Worm (Caenorhabditis elegans): Measurements from ENCODE around the gene srz-24.

The srz-24 gene

ce11 chrIV:4996956-4997355 lies 16.0 kb upstream of the srz-24 start:
- no peak for TF ChIP-seq C16A3.4 (tag; optimal IDR thresholded peaks at IDR 0.05)
- TF ChIP-seq isw-1 (GFP tag; IDR thresholded peaks at IDR 0.05) = no peak
- no peak for TF ChIP-seq mep-1 (tag; optimal IDR thresholded peaks at IDR 0.05)
- no peak for TF ChIP-seq nhr-76 (tag; optimal IDR thresholded peaks at IDR 0.05)
- TF ChIP-seq skn-1 (tag; optimal IDR thresholded peaks at IDR 0.05) = no peak
- TF ChIP-seq ama-1 (optimal IDR thresholded peaks at IDR 0.05) = no peak
- TF ChIP-seq ceh-63 (GFP tag; optimal IDR thresholded peaks at IDR 0.05) = no peak
- TF ChIP-seq blmp-1 (tag; optimal IDR thresholded peaks at IDR 0.05) = no peak
- TF ChIP-seq ceh-82 (tag; optimal IDR thresholded peaks at IDR 0.05) = no peak
- no peak for TF ChIP-seq nhr-77 (tag; optimal IDR thresholded peaks at IDR 0.05)
- no peak for TF ChIP-seq ztf-4 (tag; optimal IDR thresholded peaks at IDR 0.05)

- TF ChIP-seq rnt-1 (tag; optimal IDR thresholded peaks at IDR 0.05) (no peak), xbp-1 (tag; optimal IDR thresholded peaks at IDR 0.05) (no peak), elt-2 (tag; optimal IDR thresholded peaks at IDR 0.05) (no peak), ceh-90 (tag; optimal IDR thresholded peaks at IDR 0.05) (no peak)
Measured at ce11 chrIV:4995842-4996241, 14.9 kb upstream of the srz-24 start, which contains the start of gene ssq-2. ssq-2 (plus strand) TSS chrIV:4996142.

- TF ChIP-seq aly-2 (tag; optimal IDR thresholded peaks at IDR 0.05) (no peak), ztf-11 (tag; optimal IDR thresholded peaks at IDR 0.05) (no peak), lin-14 (GFP tag; optimal IDR thresholded peaks at IDR 0.05) (no peak), isw-1 (GFP tag; IDR thresholded peaks at IDR 0.05) (no peak), ceh-90 (tag; optimal IDR thresholded peaks at IDR 0.05) (no peak), efl-3 (GFP tag; optimal IDR thresholded peaks at IDR 0.05) (no peak), nhr-85 (tag) (no peak), egl-13 (tag; optimal IDR thresholded peaks at IDR 0.05) (no peak), lsy-2 (tag; optimal IDR thresholded peaks at IDR 0.05) (no peak), nhr-77 (tag; optimal IDR thresholded peaks at IDR 0.05) (no peak), zip-4 (GFP tag; optimal IDR thresholded peaks at IDR 0.05) (no peak), sup-37 (GFP tag; optimal IDR thresholded peaks at IDR 0.05) (no peak), lin-13 (GFP tag; optimal IDR thresholded peaks at IDR 0.05) (no peak), unc-130 (tag; optimal IDR thresholded peaks at IDR 0.05) (no peak), nhr-237 (tag; optimal IDR thresholded peaks at IDR 0.05) (no peak), ceh-8 (GFP tag; optimal IDR thresholded peaks at IDR 0.05) (no peak), ces-1 (GFP tag; optimal IDR thresholded peaks at IDR 0.05) (no peak), skn-1 (tag; optimal IDR thresholded peaks at IDR 0.05) (no peak), elt-3 (tag; optimal IDR thresholded peaks at IDR 0.05) (no peak)
Measured at ce11 chrIV:4993128-4993527, 12.2 kb upstream of the srz-24 start.

- TF ChIP-seq ceh-90 (tag; optimal IDR thresholded peaks at IDR 0.05) = no peak
- no peak for TF ChIP-seq zip-4 (GFP tag; optimal IDR thresholded peaks at IDR 0.05)
- TF ChIP-seq efl-3 (GFP tag; optimal IDR thresholded peaks at IDR 0.05) = no peak
Measured at ce11 chrIV:4992089-4992488, 11.2 kb upstream of the srz-24 start, which contains the start of gene str-162. str-162 (plus strand) TSS chrIV:4992389.

ce11 chrIV:4988531-4988930 lies 7.6 kb upstream of the srz-24 start, which contains the start of gene E03H12.7:
E03H12.7 (minus strand) TSS chrIV:4988631.
- TF ChIP-seq grh-1 (GFP tag; IDR thresholded peaks at IDR 0.05) = no peak
- no peak for TF ChIP-seq F16B12.6 (tag; optimal IDR thresholded peaks at IDR 0.05)
- TF ChIP-seq nhr-28 (tag; optimal IDR thresholded peaks at IDR 0.05) = no peak
- no peak for TF ChIP-seq ces-1 (GFP tag; optimal IDR thresholded peaks at IDR 0.05)
- TF ChIP-seq lin-35 (GFP tag; optimal IDR thresholded peaks at IDR 0.05) = no peak
- no peak for TF ChIP-seq irx-1 (tag; optimal IDR thresholded peaks at IDR 0.05)
- no peak for TF ChIP-seq unc-86 (tag; optimal IDR thresholded peaks at IDR 0.05)
- no peak for TF ChIP-seq nhr-237 (tag; optimal IDR thresholded peaks at IDR 0.05)
- no peak for TF ChIP-seq lin-39 (tag; optimal IDR thresholded peaks at IDR 0.05)
- TF ChIP-seq aly-2 (tag; optimal IDR thresholded peaks at IDR 0.05) = no peak
- no peak for TF ChIP-seq ama-1 (optimal IDR thresholded peaks at IDR 0.05)
- no peak for TF ChIP-seq mep-1 (tag; optimal IDR thresholded peaks at IDR 0.05)
- no peak for TF ChIP-seq pqm-1 (tag; optimal IDR thresholded peaks at IDR 0.05)
- TF ChIP-seq sptf-1 (tag; optimal IDR thresholded peaks at IDR 0.05) = no peak
- no peak for TF ChIP-seq unc-30 (tag; optimal IDR thresholded peaks at IDR 0.05)
- no peak for TF ChIP-seq lin-15B (tag; optimal IDR thresholded peaks at IDR 0.05)
- TF ChIP-seq ztf-4 (tag; optimal IDR thresholded peaks at IDR 0.05) = no peak
